Fruit fly (Drosophila melanogaster) whole organism, pupa: ENCODE results near the gene CG8191.

Experiments
- CG10348 ChIP-seq: fragments of 200-800 bp; sonication (Bioruptor generic); IDR thresholded peaks from 2 replicates; pipeline ENCODE4 v1.3.6; 2022; ENCODE audit warnings: missing biosample characterization, missing genetic modification characterization
- CG12605 ChIP-seq: fragments of 200-800 bp; sonication (Bioruptor generic); IDR thresholded peaks from 2 replicates; pipeline ENCODE4 v1.3.6; 2022; ENCODE audit warnings: missing biosample characterization, missing genetic modification characterization
- CG13204 ChIP-seq: fragments of 200-800 bp; sonication (Bioruptor generic); optimal IDR thresholded peaks from 2 replicates; lab custom pipeline; 2018; ENCODE audit warnings: missing biosample characterization, mild to moderate bottlenecking, missing genetic modification characterization, moderate library complexity
- CG14655 ChIP-seq: fragments of 200-800 bp; sonication (Bioruptor generic); optimal IDR thresholded peaks from 3 replicates; lab custom pipeline; 2017; ENCODE audit warnings: mild to moderate bottlenecking, missing biosample characterization, missing genetic modification reagents, missing genetic modification characterization
- CG15710 ChIP-seq: fragments of 200-800 bp; sonication (Bioruptor generic); optimal IDR thresholded peaks from 2 replicates; lab custom pipeline; 2018; ENCODE audit warnings: missing biosample characterization, mild to moderate bottlenecking, missing genetic modification characterization, moderate library complexity
- CG17806 ChIP-seq: fragments of 200-800 bp; sonication (Bioruptor generic); optimal IDR thresholded peaks from 2 replicates; lab custom pipeline; 2018; ENCODE audit warnings: missing biosample characterization, mild to moderate bottlenecking, missing genetic modification characterization, moderate library complexity
- CG32121 ChIP-seq: fragments of 200-800 bp; sonication (Bioruptor generic); IDR thresholded peaks from 2 replicates; pipeline ENCODE4 v1.3.6; 2022; ENCODE audit warnings: missing biosample characterization, missing genetic modification characterization
- CG34367 ChIP-seq: fragments of 200-800 bp; sonication (Bioruptor generic); optimal IDR thresholded peaks from 2 replicates; lab custom pipeline; 2018; ENCODE audit warnings: missing biosample characterization, mild to moderate bottlenecking, missing genetic modification characterization
- CG4496 ChIP-seq: fragments of 200-800 bp; sonication (Bioruptor generic); IDR thresholded peaks from 3 replicates; pipeline ENCODE4 v1.3.6; 2022; ENCODE audit warnings: missing biosample characterization, missing genetic modification characterization
- CG8159 ChIP-seq: fragments of 200-800 bp; sonication (Bioruptor generic); optimal IDR thresholded peaks from 3 replicates; lab custom pipeline; 2018; ENCODE audit warnings: missing biosample characterization, mild to moderate bottlenecking, missing genetic modification characterization, moderate library complexity
- CG8301 ChIP-seq: fragments of 200-800 bp; sonication (Bioruptor generic); optimal IDR thresholded peaks from 2 replicates; lab custom pipeline; 2018; ENCODE audit warnings: missing biosample characterization, mild to moderate bottlenecking, missing genetic modification characterization
- CG9948 ChIP-seq: fragments of 200-800 bp; sonication (Bioruptor generic); optimal IDR thresholded peaks from 2 replicates; lab custom pipeline; 2018; ENCODE audit warnings: missing biosample characterization, mild to moderate bottlenecking, missing genetic modification characterization, moderate library complexity
- D1 ChIP-seq: fragments of 200-800 bp; sonication (Bioruptor generic); optimal IDR thresholded peaks from 2 replicates; lab custom pipeline; 2018; ENCODE audit warnings: missing biosample characterization, mild to moderate bottlenecking, missing genetic modification characterization, moderate library complexity
- EcR ChIP-seq: fragments of 200-800 bp; sonication (Bioruptor generic); optimal IDR thresholded peaks from 3 replicates; lab custom pipeline; 2019; ENCODE audit warnings: missing biosample characterization, missing genetic modification characterization, mild to moderate bottlenecking, moderate library complexity, missing genetic modification reagents
- Ets98B ChIP-seq: fragments of 200-800 bp; sonication (Bioruptor generic); IDR thresholded peaks from 2 replicates; pipeline ENCODE4 v1.3.6; 2022; ENCODE audit warnings: missing biosample characterization, missing genetic modification characterization
- Pif1A ChIP-seq: fragments of 200-800 bp; sonication (Bioruptor generic); optimal IDR thresholded peaks from 3 replicates; lab custom pipeline; 2016; ENCODE audit warnings: missing biosample characterization, missing genetic modification characterization
- Pif1B ChIP-seq: fragments of 200-800 bp; sonication (Bioruptor generic); optimal IDR thresholded peaks from 3 replicates; lab custom pipeline; 2016; ENCODE audit warnings: missing biosample characterization, missing genetic modification characterization
- Snoo ChIP-seq: fragments of 200-800 bp; sonication (Bioruptor generic); optimal IDR thresholded peaks from 3 replicates; lab custom pipeline; 2017; ENCODE audit warnings: missing biosample characterization, mild to moderate bottlenecking, missing genetic modification characterization, inconsistent platforms
- fd96Ca ChIP-seq: fragments of 200-800 bp; sonication (Bioruptor generic); IDR thresholded peaks from 3 replicates; pipeline ENCODE4 v1.3.6; 2022; ENCODE audit warnings: missing biosample characterization, missing genetic modification characterization
- gl ChIP-seq: fragments of 200-800 bp; sonication (Bioruptor generic); optimal IDR thresholded peaks from 2 replicates; lab custom pipeline; 2018; ENCODE audit warnings: missing biosample characterization, mild to moderate bottlenecking, missing genetic modification characterization
- rn ChIP-seq: fragments of 200-800 bp; sonication (Bioruptor generic); IDR thresholded peaks from 2 replicates; pipeline ENCODE4 v1.3.6; 2022; ENCODE audit warnings: missing biosample characterization, missing genetic modification characterization

Gene CG8191

dm6 chrX:15703720-15704206 lies 28.2 kb upstream of the CG8191 start, which contains the start of the genes Pis and Hap40:
Gene Pis, minus strand, starts transcription at chrX:15703770.
Gene Hap40, plus strand, starts transcription at chrX:15704125.
- no peak for TF ChIP-seq gl
- peak; percentile 69 for TF ChIP-seq CG8159 (tag; lab: Kevin White, UChicago)
- peak; percentile 61 for TF ChIP-seq CG34367 (tag; lab: Kevin White, UChicago)
- TF ChIP-seq D1: no peak
- TF ChIP-seq CG17806 (tag; lab: Kevin White, UChicago): peak; percentile 56
- TF ChIP-seq EcR (GFP tag; lab: Kevin White, UChicago): peak; percentile 38
- TF ChIP-seq CG13204 (GFP tag; lab: Kevin White, UChicago): no peak
- TF ChIP-seq CG15710 (tag; lab: Kevin White, UChicago): peak; percentile 72
- TF ChIP-seq CG14655 (GFP tag; lab: Kevin White, UChicago): no peak
- TF ChIP-seq Snoo (tag; lab: Kevin White, UChicago): peak; percentile 59
- peak; percentile 68; the same call in 2 of the 3 replicates for TF ChIP-seq CG4496 (GFP tag; lab: Robert Waterston, UW)
- TF ChIP-seq CG10348 (GFP tag; lab: Robert Waterston, UW): peak; percentile 29; the same call in 1 of the 2 replicates
- TF ChIP-seq CG12605: no peak
- TF ChIP-seq CG32121 (GFP tag; lab: Robert Waterston, UW): peak; percentile 57
- TF ChIP-seq CG8301: peak; percentile 50
- no peak for TF ChIP-seq rn (GFP tag; lab: Robert Waterston, UW)
- peak; percentile 68 for TF ChIP-seq CG9948 (tag; lab: Kevin White, UChicago)
- no peak for TF ChIP-seq Pif1A (GFP tag; lab: Kevin White, UChicago)
- TF ChIP-seq Pif1B (GFP tag; lab: Kevin White, UChicago): no peak
- TF ChIP-seq Ets98B (GFP tag; lab: Robert Waterston, UW): peak; percentile 34; the same call in 1 of the 2 replicates
- TF ChIP-seq fd96Ca (GFP tag; lab: Robert Waterston, UW): peak; percentile 66; the same call in 2 of the 3 replicates

- TF ChIP-seq CG4496 (GFP tag; lab: Robert Waterston, UW): peak; percentile 31; the same call in 2 of the 3 replicates
- no peak for TF ChIP-seq CG17806 (tag; lab: Kevin White, UChicago)
- TF ChIP-seq Pif1B (GFP tag; lab: Kevin White, UChicago): no peak
- peak; percentile 0 for TF ChIP-seq CG15710 (tag; lab: Kevin White, UChicago)
- TF ChIP-seq CG8159 (tag; lab: Kevin White, UChicago): peak; percentile 2
- peak; percentile 8 for TF ChIP-seq CG8301
These were observed 22.4 kb upstream of the CG8191 start for dm6 chrX:15709624-15709983.

DNA sequence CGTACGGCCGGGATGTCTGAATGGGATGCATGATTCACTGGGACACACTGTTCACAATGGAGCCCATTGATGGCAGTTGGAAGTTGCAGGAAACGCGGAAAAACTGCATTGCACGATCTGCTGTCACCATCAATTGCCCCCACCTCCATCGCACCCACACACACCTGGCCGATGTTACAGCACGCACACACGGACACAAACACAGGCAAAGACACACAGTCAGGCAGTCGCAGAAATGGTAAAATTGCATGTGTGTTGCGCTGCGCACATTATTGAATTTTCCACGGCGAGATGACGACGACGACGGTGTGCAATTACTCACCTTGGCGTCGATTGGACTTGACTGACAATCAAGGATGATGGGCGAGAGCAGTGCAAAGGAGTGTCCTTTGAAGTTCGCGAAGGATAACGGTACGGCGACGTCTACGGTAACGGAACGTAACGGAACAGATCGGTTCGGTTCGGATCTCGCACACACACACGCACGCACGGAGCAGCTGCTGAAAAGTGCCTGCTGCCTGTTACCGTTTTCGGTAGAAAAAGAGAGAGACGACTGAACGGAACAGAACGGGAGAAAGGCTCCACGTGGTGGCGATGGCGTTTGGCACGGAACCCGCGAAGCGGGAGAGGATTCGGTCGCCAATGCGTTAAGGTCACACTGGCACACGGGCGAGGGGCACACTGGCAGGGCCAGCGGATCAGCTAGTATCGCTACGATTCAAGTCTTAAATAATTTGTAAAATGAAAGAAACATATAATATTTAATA lies 21.8 kb upstream of the CG8191 start, which contains the start of the genes CG9281 and CG15601:
Gene CG9281 (minus strand): TSS at position 556 of the 767 bp plus-strand sequence.
Gene CG15601 (plus strand): TSS at position 664 of the 767 bp plus-strand sequence.
- peak; percentile 27; the same call in 1 of the 3 replicates for TF ChIP-seq CG4496 (GFP tag; lab: Robert Waterston, UW)
- no peak for TF ChIP-seq CG14655 (GFP tag; lab: Kevin White, UChicago)
- TF ChIP-seq EcR (GFP tag; lab: Kevin White, UChicago): no peak
- TF ChIP-seq gl: no peak
- no peak for TF ChIP-seq CG15710 (tag; lab: Kevin White, UChicago)
- TF ChIP-seq Ets98B (GFP tag; lab: Robert Waterston, UW): no peak
- TF ChIP-seq CG9948 (tag; lab: Kevin White, UChicago): no peak
- peak; percentile 21 for TF ChIP-seq Snoo (tag; lab: Kevin White, UChicago)
- TF ChIP-seq CG17806 (tag; lab: Kevin White, UChicago): no peak
- TF ChIP-seq D1: no peak
- TF ChIP-seq, all 21 proteins: peak for 2

DNA sequence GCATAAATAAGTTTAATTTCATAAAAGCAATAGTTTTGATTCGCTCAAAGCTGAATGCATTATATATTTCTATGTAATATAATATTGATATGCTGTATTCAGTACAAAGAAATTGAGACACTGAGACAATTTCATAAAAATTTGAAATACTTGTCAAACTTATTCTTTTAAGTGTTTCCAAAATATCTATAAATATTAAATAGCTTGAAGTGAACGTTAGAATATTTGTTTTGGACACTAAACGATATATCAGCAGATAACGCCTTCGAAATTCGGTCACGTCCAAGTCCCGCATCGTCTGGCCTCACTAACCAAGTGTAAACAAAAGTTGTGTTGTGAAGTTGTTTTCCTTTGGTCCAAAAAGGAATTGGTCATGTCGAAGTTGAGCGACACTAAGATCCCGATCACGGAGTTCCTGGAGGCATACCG lies 21.2 kb upstream of the CG8191 start:
- no peak for TF ChIP-seq CG17806 (tag; lab: Kevin White, UChicago)
- TF ChIP-seq D1: no peak
- no peak for TF ChIP-seq rn (GFP tag; lab: Robert Waterston, UW)
- no peak for TF ChIP-seq Ets98B (GFP tag; lab: Robert Waterston, UW)
- TF ChIP-seq CG4496 (GFP tag; lab: Robert Waterston, UW): no peak
- no peak for TF ChIP-seq CG8301
- TF ChIP-seq CG34367 (tag; lab: Kevin White, UChicago): no peak
- no peak for TF ChIP-seq fd96Ca (GFP tag; lab: Robert Waterston, UW)
- no peak for TF ChIP-seq CG32121 (GFP tag; lab: Robert Waterston, UW)
- no peak for TF ChIP-seq gl
- TF ChIP-seq CG14655 (GFP tag; lab: Kevin White, UChicago): no peak
- no peak for TF ChIP-seq Pif1B (GFP tag; lab: Kevin White, UChicago)
- no peak for TF ChIP-seq CG8159 (tag; lab: Kevin White, UChicago)
- no peak for TF ChIP-seq Snoo (tag; lab: Kevin White, UChicago)
- TF ChIP-seq Pif1A (GFP tag; lab: Kevin White, UChicago): no peak
- TF ChIP-seq CG12605: no peak
- TF ChIP-seq, all 21 proteins: peak for 0

DNA sequence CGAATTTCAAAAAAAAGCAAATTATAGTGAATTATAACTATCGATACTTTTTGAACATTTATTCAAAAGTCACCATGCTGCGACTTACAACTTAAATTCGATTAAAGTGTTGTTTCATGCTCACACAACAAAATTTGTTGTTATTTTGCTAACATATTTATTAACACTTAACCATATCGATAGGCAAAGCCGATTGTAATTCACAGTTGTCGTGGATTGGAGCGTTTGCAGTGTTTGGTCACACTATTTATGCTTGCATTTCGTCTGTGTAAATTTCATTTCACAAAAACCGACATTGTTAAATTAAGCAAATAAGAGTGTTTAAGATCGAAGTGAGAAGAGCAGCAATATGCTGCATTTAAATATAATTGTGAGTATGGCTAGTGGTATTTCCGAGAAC lies 19.6 kb upstream of the CG8191 start, which contains the start of gene HUWE1:
Gene HUWE1 (plus strand): TSS at position 220 of the 400 bp plus-strand sequence.
- TF ChIP-seq Pif1A (GFP tag; lab: Kevin White, UChicago): no peak
- TF ChIP-seq CG13204 (GFP tag; lab: Kevin White, UChicago): no peak
- no peak for TF ChIP-seq CG8301
- TF ChIP-seq CG15710 (tag; lab: Kevin White, UChicago): peak; percentile 1
- TF ChIP-seq gl: no peak
- TF ChIP-seq CG9948 (tag; lab: Kevin White, UChicago): no peak
- TF ChIP-seq Pif1B (GFP tag; lab: Kevin White, UChicago): no peak
- TF ChIP-seq CG8159 (tag; lab: Kevin White, UChicago): no peak
- no peak for TF ChIP-seq CG10348 (GFP tag; lab: Robert Waterston, UW)
